Fruit fly (Drosophila melanogaster): ENCODE results near the gene CG10375.

The CG10375 gene

dm6 chr3R:23817566-23818202 is 50.2 kb downstream of the CG10375 start (continued):
- TF ChIP-seq CG18476 (GFP tag; optimal IDR thresholded peaks at IDR 0.05) (no peak), CG7839 (tag; optimal IDR thresholded peaks at IDR 0.05) (no peak), CG14441 (GFP tag; IDR thresholded peaks at IDR 0.05) (peak; percentile 56), hth (optimal IDR thresholded peaks at IDR 0.05) (no peak), Ets97D (GFP tag; optimal IDR thresholded peaks at IDR 0.05) (no peak), CG2712 (tag; optimal IDR thresholded peaks at IDR 0.05) (no peak), tna (GFP tag; IDR thresholded peaks at IDR 0.05; ENCODE audit: partially characterized antibody) (no peak), CG2129 (GFP tag; IDR thresholded peaks at IDR 0.05; ENCODE audit: partially characterized antibody) (no peak), Bteb2 (GFP tag; optimal IDR thresholded peaks at IDR 0.05) (no peak), Doc3 (GFP tag; IDR thresholded peaks at IDR 0.05; ENCODE audit: partially characterized antibody) (no peak), CG3065 (GFP tag; optimal IDR thresholded peaks at IDR 0.05) (no peak), Drgx (GFP tag; IDR thresholded peaks at IDR 0.05) (peak; percentile 90), CG16779 (GFP tag; IDR thresholded peaks at IDR 0.05) (no peak), hkb (optimal IDR thresholded peaks at IDR 0.05) (no peak), hkb (GFP tag; IDR thresholded peaks at IDR 0.05) (peak; percentile 68), nau (GFP tag; optimal IDR thresholded peaks at IDR 0.05) (no peak), CG9609 (GFP tag; optimal IDR thresholded peaks at IDR 0.05) (peak; percentile 22), CG14965 (GFP tag; optimal IDR thresholded peaks at IDR 0.05; ENCODE audit: borderline replicate concordance) (no peak), Dfd (GFP tag; optimal IDR thresholded peaks at IDR 0.05) (no peak), sr (GFP tag; IDR thresholded peaks at IDR 0.05) (peak; percentile 50; the same call in 2 of the 3 replicates), Ada2b (GFP tag; IDR thresholded peaks at IDR 0.05) (0 out of 2 replicates have a peak, but pooled peaks have one; percentile 22), onecut (GFP tag; IDR thresholded peaks at IDR 0.05) (0 out of 2 replicates have a peak, but pooled peaks have one; percentile 22), CG9215 (GFP tag; IDR thresholded peaks at IDR 0.05) (no peak), Scr (GFP tag; IDR thresholded peaks at IDR 0.05; ENCODE audit: partially characterized antibody) (no peak), CG6854 (GFP tag; optimal IDR thresholded peaks at IDR 0.05) (no peak), Xrp1 (GFP tag; IDR thresholded peaks at IDR 0.05) (peak; percentile 23; the same call in 1 of the 2 replicates), Deaf1 (tag; optimal IDR thresholded peaks at IDR 0.05) (no peak), ind (GFP tag; optimal IDR thresholded peaks at IDR 0.05) (no peak), ssp (GFP tag; IDR thresholded peaks at IDR 0.05) (no peak), trh (GFP tag; optimal IDR thresholded peaks at IDR 0.05) (no peak), cato (GFP tag; optimal IDR thresholded peaks at IDR 0.05; ENCODE audit: borderline replicate concordance) (no peak), CG18011 (GFP tag; optimal IDR thresholded peaks at IDR 0.05) (no peak), Ptx1 (GFP tag; IDR thresholded peaks at IDR 0.05) (0 out of 2 replicates have a peak, but pooled peaks have one; percentile 20), CG10321 (GFP tag; IDR thresholded peaks at IDR 0.05) (no peak), Mes4 (GFP tag; optimal IDR thresholded peaks at IDR 0.05) (no peak), CG8924 (tag; optimal IDR thresholded peaks at IDR 0.05) (peak; percentile 22), CG2875 (GFP tag; optimal IDR thresholded peaks at IDR 0.05) (no peak), Myb (GFP tag; optimal IDR thresholded peaks at IDR 0.05) (no peak), Rx (GFP tag; IDR thresholded peaks at IDR 0.05) (0 out of 2 replicates have a peak, but pooled peaks have one; percentile 28), vvl (GFP tag; IDR thresholded peaks at IDR 0.05) (0 out of 2 replicates have a peak, but pooled peaks have one; percentile 50), CG1792 (GFP tag; optimal IDR thresholded peaks at IDR 0.05) (no peak), CG31388 (GFP tag; optimal IDR thresholded peaks at IDR 0.05) (no peak), Dp (GFP tag; optimal IDR thresholded peaks at IDR 0.05) (no peak), prd (optimal IDR thresholded peaks at IDR 0.05) (no peak), prd (GFP tag; IDR thresholded peaks at IDR 0.05) (peak; percentile 31; the same call in 1 of the 3 replicates), E2f2 (GFP tag; IDR thresholded peaks at IDR 0.05) (peak; percentile 36; the same call in 1 of the 2 replicates), CG32532 (GFP tag; IDR thresholded peaks at IDR 0.05) (peak; percentile 47; the same call in 1 of the 2 replicates), CG3995 (GFP tag; optimal IDR thresholded peaks at IDR 0.05) (no peak), Tbp (GFP tag; optimal IDR thresholded peaks at IDR 0.05) (no peak), insv (GFP tag; optimal IDR thresholded peaks at IDR 0.05) (peak in 1 of 2 experiments; percentile 66), Eip74EF (GFP tag; optimal IDR thresholded peaks at IDR 0.05) (no peak)

Measured in whole organism, embryonic.